Fruit fly (Drosophila melanogaster): Measurements from ENCODE around the gene repo.

The repo gene

dm6 chr3R:18196991-18197801 is 38.8 kb upstream of the repo start (continued):
- TF ChIP-seq CG4854 (GFP tag; optimal IDR thresholded peaks at IDR 0.05): no peak
- TF ChIP-seq Lim3 (GFP tag; IDR thresholded peaks at IDR 0.05): no peak
- TF ChIP-seq CG5953 (GFP tag; IDR thresholded peaks at IDR 0.05): no peak
- no peak for TF ChIP-seq CG14441 (GFP tag; IDR thresholded peaks at IDR 0.05)
- TF ChIP-seq Blimp-1 (GFP tag; optimal IDR thresholded peaks at IDR 0.05): peak; percentile 31
- TF ChIP-seq Bteb2 (GFP tag; optimal IDR thresholded peaks at IDR 0.05): no peak
- TF ChIP-seq dmrt11E (tag; optimal IDR thresholded peaks at IDR 0.05): peak; percentile 57
- peak; percentile 99 for TF ChIP-seq cg (GFP tag; optimal IDR thresholded peaks at IDR 0.05)
- peak; percentile 74 for TF ChIP-seq dmrt99B (tag; optimal IDR thresholded peaks at IDR 0.05)
- no peak for TF ChIP-seq C15 (GFP tag; IDR thresholded peaks at IDR 0.05)
- TF ChIP-seq Hsf (GFP tag; optimal IDR thresholded peaks at IDR 0.05): peak; percentile 70
- no peak for TF ChIP-seq CG14014 (GFP tag; IDR thresholded peaks at IDR 0.05)
- TF ChIP-seq nom (GFP tag; optimal IDR thresholded peaks at IDR 0.05): peak; percentile 97
- TF ChIP-seq fd96Cb (tag; optimal IDR thresholded peaks at IDR 0.05): peak; percentile 44
- no peak for TF ChIP-seq CG4707 (GFP tag; optimal IDR thresholded peaks at IDR 0.05)
- TF ChIP-seq Deaf1 (tag; optimal IDR thresholded peaks at IDR 0.05): peak; percentile 58
- peak; percentile 52 for TF ChIP-seq tin (GFP tag; optimal IDR thresholded peaks at IDR 0.05)
- no peak for TF ChIP-seq CG3838 (GFP tag; optimal IDR thresholded peaks at IDR 0.05)
- peak; percentile 23 for TF ChIP-seq Fer2 (tag; optimal IDR thresholded peaks at IDR 0.05)
- TF ChIP-seq emc (GFP tag; optimal IDR thresholded peaks at IDR 0.05): no peak
- no peak for TF ChIP-seq CG10431 (GFP tag; optimal IDR thresholded peaks at IDR 0.05)
- TF ChIP-seq CG32767 (GFP tag; IDR thresholded peaks at IDR 0.05): no peak
- no peak for TF ChIP-seq MBD-R2 (GFP tag; IDR thresholded peaks at IDR 0.05)
- peak; percentile 50 for TF ChIP-seq HHEX (GFP tag; optimal IDR thresholded peaks at IDR 0.05)
- peak; percentile 79 for TF ChIP-seq gem (tag; optimal IDR thresholded peaks at IDR 0.05)
- TF ChIP-seq CG1792 (GFP tag; optimal IDR thresholded peaks at IDR 0.05): no peak
- no peak for TF ChIP-seq CG17802 (tag; optimal IDR thresholded peaks at IDR 0.05)
- peak; percentile 35 for TF ChIP-seq CG6765 (GFP tag; optimal IDR thresholded peaks at IDR 0.05)
- peak; percentile 29 for TF ChIP-seq Myb (GFP tag; optimal IDR thresholded peaks at IDR 0.05)
- peak; percentile 76 for TF ChIP-seq nmo (GFP tag; optimal IDR thresholded peaks at IDR 0.05)
- TF ChIP-seq Dad (GFP tag; optimal IDR thresholded peaks at IDR 0.05): no peak
- TF ChIP-seq CG8944 (GFP tag; optimal IDR thresholded peaks at IDR 0.05): no peak
- no peak for TF ChIP-seq nerfin-2 (GFP tag; IDR thresholded peaks at IDR 0.05; ENCODE audit: partially characterized antibody)
- TF ChIP-seq Oli (tag; optimal IDR thresholded peaks at IDR 0.05): peak; percentile 77
- TF ChIP-seq kni (GFP tag; optimal IDR thresholded peaks at IDR 0.05): peak; percentile 55
- TF ChIP-seq Dip3 (GFP tag; optimal IDR thresholded peaks at IDR 0.05): no peak
- peak; percentile 66 for TF ChIP-seq CG16815 (GFP tag; optimal IDR thresholded peaks at IDR 0.05)
- peak; percentile 71 for TF ChIP-seq CG18599 (GFP tag; optimal IDR thresholded peaks at IDR 0.05)
- TF ChIP-seq CG31224 (GFP tag; IDR thresholded peaks at IDR 0.05): no peak
- no peak for TF ChIP-seq disco-r (GFP tag; optimal IDR thresholded peaks at IDR 0.05)
- peak; percentile 52 for TF ChIP-seq D19A (tag; optimal IDR thresholded peaks at IDR 0.05)
- TF ChIP-seq CG17912 (GFP tag; optimal IDR thresholded peaks at IDR 0.05): no peak
- no peak for TF ChIP-seq unc-4 (GFP tag; IDR thresholded peaks at IDR 0.05; ENCODE audit: partially characterized antibody)
- TF ChIP-seq chinmo (GFP tag; IDR thresholded peaks at IDR 0.05; ENCODE audit: partially characterized antibody): no peak
- peak; percentile 99 for TF ChIP-seq CG17385 (GFP tag; optimal IDR thresholded peaks at IDR 0.05)
- TF ChIP-seq HmgZ (tag; optimal IDR thresholded peaks at IDR 0.05): peak; percentile 17
- TF ChIP-seq CG9609 (GFP tag; optimal IDR thresholded peaks at IDR 0.05): peak; percentile 14
- no peak for TF ChIP-seq Dip2 (GFP tag; IDR thresholded peaks at IDR 0.05)
- no peak for TF ChIP-seq gce (GFP tag; IDR thresholded peaks at IDR 0.05)
